Fruit fly (Drosophila melanogaster) whole organism, embryonic: Measurements from ENCODE around the gene Snx1.

Experiments
- CG12299 ChIP-seq: fragments of 200-800 bp; sonication (Bioruptor generic); optimal IDR thresholded peaks from 2 replicates; lab custom pipeline; 2018; ENCODE audit warnings: missing biosample characterization, mild to moderate bottlenecking, missing genetic modification characterization
- CG14860 ChIP-seq: fragments of 200-800 bp; sonication (Bioruptor generic); IDR thresholded peaks from 3 replicates; pipeline ENCODE4 v1.3.6; 2022; ENCODE audit warnings: missing biosample characterization, missing genetic modification characterization; ENCODE audit not compliant: partially characterized antibody
- Oaz ChIP-seq: fragments of 200-800 bp; sonication (Bioruptor generic); IDR thresholded peaks from 2 replicates; pipeline ENCODE4 v1.3.6; 2022; ENCODE audit warnings: missing biosample characterization, missing genetic modification characterization
- Sox102F ChIP-seq: fragments of 200-800 bp; sonication (Bioruptor generic); optimal IDR thresholded peaks from 2 replicates; lab custom pipeline; 2018; ENCODE audit warnings: missing biosample characterization, mild to moderate bottlenecking, missing genetic modification characterization, moderate library complexity
- Sry-δ ChIP-seq: fragments of 200-800 bp; sonication (Bioruptor generic); optimal IDR thresholded peaks from 2 replicates; lab custom pipeline; 2016; ENCODE audit warnings: missing biosample characterization, missing genetic modification characterization
- dati ChIP-seq: fragments of 200-800 bp; sonication (Bioruptor generic); IDR thresholded peaks from 2 replicates; pipeline ENCODE4 v1.3.6; 2022; ENCODE audit warnings: missing biosample characterization, missing genetic modification characterization
- dimm ChIP-seq: fragments of 200-800 bp; sonication (Bioruptor generic); IDR thresholded peaks from 2 replicates; pipeline ENCODE4 v1.3.6; 2022; ENCODE audit warnings: missing biosample characterization, missing genetic modification characterization

dm6 chr2L:3475168-3475567, 25.7 kb downstream of the Snx1 start:
- TF ChIP-seq CG14860 (GFP tag; lab: Robert Waterston, UW) (no peak), Oaz (GFP tag; lab: Robert Waterston, UW) (no peak), Sox102F (GFP tag; lab: Kevin White, UChicago) (no peak), dati (GFP tag; lab: Robert Waterston, UW) (no peak), dimm (GFP tag; lab: Robert Waterston, UW) (no peak), CG12299 (tag; lab: Kevin White, UChicago) (no peak), Sry-δ (GFP tag; lab: Kevin White, UChicago) (no peak)
